Worm (Caenorhabditis elegans): ENCODE measurements around the gene R160.12.

DNA sequence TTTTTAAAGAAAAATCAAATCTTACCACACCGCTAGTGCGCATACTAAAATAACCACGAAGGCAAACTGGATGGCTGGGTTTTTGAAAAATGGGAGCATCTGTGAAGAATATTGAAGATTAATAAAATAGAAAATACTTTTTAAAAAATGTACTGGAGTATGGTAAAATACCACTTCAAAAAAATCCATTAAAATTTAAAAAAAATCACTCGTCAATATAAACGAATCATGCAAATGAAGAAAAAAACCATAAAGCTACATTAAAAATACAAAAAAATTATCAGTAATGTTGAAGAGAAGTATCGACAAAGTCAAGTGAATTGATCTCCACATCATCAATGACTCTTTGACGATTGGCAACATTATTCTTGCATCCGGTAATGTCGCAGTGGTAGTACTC lies 6.8 kb downstream of the R160.12 start, which contains the start of gene R160.5:
- no peak for TF ChIP-seq klf-2 (GFP tag; conservative IDR thresholded peaks at IDR 0.05)
- no peak for TF ChIP-seq ztf-23 (GFP tag; IDR thresholded peaks at IDR 0.05)
- no peak for TF ChIP-seq cog-1 (tag; optimal IDR thresholded peaks at IDR 0.05)
- no peak for TF ChIP-seq tab-1 (GFP tag; IDR thresholded peaks at IDR 0.05)
- TF ChIP-seq flt-1 (GFP tag; IDR thresholded peaks at IDR 0.05): no peak
- TF ChIP-seq ref-1 (GFP tag; conservative IDR thresholded peaks at IDR 0.05): no peak
- TF ChIP-seq med-1 (GFP tag; optimal IDR thresholded peaks at IDR 0.05; ENCODE audit: insufficient read depth): no peak

Measured in whole organism, midembryonic.